5 fruit fly cellular contexts compared by ENCODE assay signal in genomic region chr3L:11242410-11243291, dm6.
TF ChIP-seq lines count a peak whose summit lies in the region.

No protein-coding gene starts in this region.

- TF ChIP-seq CTCF in whole organism, embryonic (GFP tag; optimal IDR thresholded peaks at IDR 0.05; lab: Kevin White, UChicago) = no peak

TF ChIP-seq in whole organism, adult, 20 proteins besides CTCF, POLR2A, EP300 and RAD21 (continues in another document):
- TF ChIP-seq CG7101 (tag; optimal IDR thresholded peaks at IDR 0.05; lab: Kevin White, UChicago) (peak; percentile 42), CG5204 (GFP tag; optimal IDR thresholded peaks at IDR 0.05; lab: Kevin White, UChicago) (peak; percentile 4), Hr96 (GFP tag; optimal IDR thresholded peaks at IDR 0.05; lab: Kevin White, UChicago) (peak; percentile 14), CG11617 (GFP tag; optimal IDR thresholded peaks at IDR 0.05; lab: Kevin White, UChicago) (peak; percentile 4), CG7045 (GFP tag; optimal IDR thresholded peaks at IDR 0.05; lab: Kevin White, UChicago) (peak; percentile 55), CG12768 (GFP tag; optimal IDR thresholded peaks at IDR 0.05; lab: Kevin White, UChicago) (peak; percentile 78), Clk (GFP tag; optimal IDR thresholded peaks at IDR 0.05; lab: Kevin White, UChicago) (peak; percentile 39), kay (GFP tag; lab: Kevin White, UChicago; ENCODE audit: borderline replicate concordance) (peak; percentile 89), Crg-1 (GFP tag; optimal IDR thresholded peaks at IDR 0.05; lab: Kevin White, UChicago) (peak; percentile 33), Mnt (GFP tag; optimal IDR thresholded peaks at IDR 0.05; lab: Kevin White, UChicago) (peak; percentile 27), CG14711 (tag; optimal IDR thresholded peaks at IDR 0.05; lab: Kevin White, UChicago) (no peak), cic (GFP tag; optimal IDR thresholded peaks at IDR 0.05; lab: Kevin White, UChicago) (peak; percentile 91), toe (GFP tag; optimal IDR thresholded peaks at IDR 0.05; lab: Kevin White, UChicago) (peak; percentile 60), ovo (GFP tag; optimal IDR thresholded peaks at IDR 0.05; lab: Kevin White, UChicago) (peak; percentile 68), CG33017 (tag; optimal IDR thresholded peaks at IDR 0.05; lab: Kevin White, UChicago) (peak; percentile 55), CG1620 (GFP tag; optimal IDR thresholded peaks at IDR 0.05; lab: Kevin White, UChicago) (peak; percentile 5), bab1 (GFP tag; optimal IDR thresholded peaks at IDR 0.05; lab: Kevin White, UChicago) (no peak), tj (GFP tag; optimal IDR thresholded peaks at IDR 0.05; lab: Kevin White, UChicago) (peak; percentile 11)

TF ChIP-seq in whole organism, embryonic, 481 proteins besides CTCF, POLR2A, EP300 and RAD21 (continues in another document):
- TF ChIP-seq CG16779 (GFP tag; IDR thresholded peaks at IDR 0.05; lab: Robert Waterston, UW) (0 out of 2 replicates have a peak, but pooled peaks have one; percentile 10), fd102C (GFP tag; optimal IDR thresholded peaks at IDR 0.05; lab: Kevin White, UChicago) (peak; percentile 24), mirr (GFP tag; optimal IDR thresholded peaks at IDR 0.05; lab: Kevin White, UChicago) (peak; percentile 85), CG12769 (tag; optimal IDR thresholded peaks at IDR 0.05; lab: Kevin White, UChicago) (peak; percentile 26), Med (GFP tag; lab: Kevin White, UChicago) (peak; percentile 92), seq (GFP tag; IDR thresholded peaks at IDR 0.05; lab: Robert Waterston, UW) (peak; percentile 26; the same call in 1 of the 2 replicates), CG7839 (tag; optimal IDR thresholded peaks at IDR 0.05; lab: Kevin White, UChicago) (no peak), Fer1 (GFP tag; optimal IDR thresholded peaks at IDR 0.05; lab: Kevin White, UChicago) (peak; percentile 18), hkb (optimal IDR thresholded peaks at IDR 0.05; lab: Kevin White, UChicago) (no peak), hkb (GFP tag; IDR thresholded peaks at IDR 0.05; lab: Robert Waterston, UW) (peak; percentile 45; the same call in 1 of the 2 replicates), Sry-β (GFP tag; optimal IDR thresholded peaks at IDR 0.05; lab: Kevin White, UChicago) (no peak), chinmo (GFP tag; IDR thresholded peaks at IDR 0.05; lab: Robert Waterston, UW; ENCODE audit: partially characterized antibody) (0 out of 4 replicates have a peak, but pooled peaks have one; percentile 33), Scr (GFP tag; IDR thresholded peaks at IDR 0.05; lab: Robert Waterston, UW; ENCODE audit: partially characterized antibody) (no peak), CG17359 (tag; optimal IDR thresholded peaks at IDR 0.05; lab: Kevin White, UChicago) (peak; percentile 23), ci (GFP tag; IDR thresholded peaks at IDR 0.05; lab: Robert Waterston, UW) (peak; percentile 55; the same call in 2 of the 3 replicates), grn (GFP tag; optimal IDR thresholded peaks at IDR 0.05; lab: Kevin White, UChicago) (peak; percentile 64), Atf6 (GFP tag; IDR thresholded peaks at IDR 0.05; lab: Robert Waterston, UW) (peak; percentile 45; the same call in 1 of the 2 replicates)

TF ChIP-seq in whole organism, prepupa, 60 proteins besides CTCF, POLR2A, EP300 and RAD21 (continues in another document):
- TF ChIP-seq CG8319 (GFP tag; optimal IDR thresholded peaks at IDR 0.05; lab: Kevin White, UChicago) (no peak), svp (GFP tag; lab: Kevin White, UChicago) (peak; percentile 28), Smox (GFP tag; optimal IDR thresholded peaks at IDR 0.05; lab: Kevin White, UChicago) (no peak), ss (GFP tag; optimal IDR thresholded peaks at IDR 0.05; lab: Kevin White, UChicago) (no peak), CG6276 (GFP tag; optimal IDR thresholded peaks at IDR 0.05; lab: Kevin White, UChicago) (no peak), Sox102F (GFP tag; optimal IDR thresholded peaks at IDR 0.05; lab: Kevin White, UChicago) (no peak), pdm3 (GFP tag; optimal IDR thresholded peaks at IDR 0.05; lab: Kevin White, UChicago) (no peak), acj6 (GFP tag; optimal IDR thresholded peaks at IDR 0.05; lab: Kevin White, UChicago) (peak; percentile 12), Sox15 (GFP tag; optimal IDR thresholded peaks at IDR 0.05; lab: Kevin White, UChicago) (no peak), achi (GFP tag; optimal IDR thresholded peaks at IDR 0.05; lab: Kevin White, UChicago) (peak; percentile 34), fkh (GFP tag; optimal IDR thresholded peaks at IDR 0.05; lab: Kevin White, UChicago) (peak; percentile 83), lz (GFP tag; optimal IDR thresholded peaks at IDR 0.05; lab: Kevin White, UChicago) (no peak), salr (GFP tag; optimal IDR thresholded peaks at IDR 0.05; lab: Kevin White, UChicago) (no peak), fd85E (GFP tag; optimal IDR thresholded peaks at IDR 0.05; lab: Kevin White, UChicago) (no peak), Gug (GFP tag; IDR thresholded peaks at IDR 0.05; lab: Robert Waterston, UW) (no peak), CG10631 (GFP tag; optimal IDR thresholded peaks at IDR 0.05; lab: Kevin White, UChicago) (peak; percentile 45), Hr4 (GFP tag; optimal IDR thresholded peaks at IDR 0.05; lab: Kevin White, UChicago) (peak; percentile 33), Ets21C (GFP tag; optimal IDR thresholded peaks at IDR 0.05; lab: Kevin White, UChicago) (no peak), Hr38 (GFP tag; optimal IDR thresholded peaks at IDR 0.05; lab: Kevin White, UChicago) (no peak), CG8632 (GFP tag; optimal IDR thresholded peaks at IDR 0.05; lab: Kevin White, UChicago) (peak; percentile 26), CG10669 (GFP tag; optimal IDR thresholded peaks at IDR 0.05; lab: Kevin White, UChicago) (peak; percentile 30)

TF ChIP-seq in whole organism, pupa, 21 proteins besides CTCF, POLR2A, EP300 and RAD21:
- TF ChIP-seq fd96Ca (GFP tag; IDR thresholded peaks at IDR 0.05; lab: Robert Waterston, UW) (peak; percentile 48; the same call in 2 of the 3 replicates), CG32121 (GFP tag; IDR thresholded peaks at IDR 0.05; lab: Robert Waterston, UW) (peak; percentile 51), CG17806 (tag; optimal IDR thresholded peaks at IDR 0.05; lab: Kevin White, UChicago) (no peak), CG34367 (tag; optimal IDR thresholded peaks at IDR 0.05; lab: Kevin White, UChicago) (no peak), CG8159 (tag; optimal IDR thresholded peaks at IDR 0.05; lab: Kevin White, UChicago) (peak; percentile 42), CG14655 (GFP tag; optimal IDR thresholded peaks at IDR 0.05; lab: Kevin White, UChicago) (peak; percentile 50), Pif1A (GFP tag; optimal IDR thresholded peaks at IDR 0.05; lab: Kevin White, UChicago) (no peak), Ets98B (GFP tag; IDR thresholded peaks at IDR 0.05; lab: Robert Waterston, UW) (peak; percentile 59), CG4496 (GFP tag; IDR thresholded peaks at IDR 0.05; lab: Robert Waterston, UW) (peak; percentile 12; the same call in 1 of the 3 replicates), gl (tag; optimal IDR thresholded peaks at IDR 0.05; lab: Kevin White, UChicago) (no peak), EcR (GFP tag; optimal IDR thresholded peaks at IDR 0.05; lab: Kevin White, UChicago) (no peak), CG10348 (GFP tag; IDR thresholded peaks at IDR 0.05; lab: Robert Waterston, UW) (no peak)

TF ChIP-seq in whole organism, wandering third instar larva, 38 proteins besides CTCF, POLR2A, EP300 and RAD21:
- TF ChIP-seq GATAd (GFP tag; optimal IDR thresholded peaks at IDR 0.05; lab: Kevin White, UChicago) (no peak), tai (GFP tag; optimal IDR thresholded peaks at IDR 0.05; lab: Kevin White, UChicago) (peak; percentile 44), Vsx2 (GFP tag; optimal IDR thresholded peaks at IDR 0.05; lab: Kevin White, UChicago; ENCODE audit: partially characterized antibody) (peak; percentile 20), Dif (GFP tag; optimal IDR thresholded peaks at IDR 0.05; lab: Kevin White, UChicago; ENCODE audit: partially characterized antibody) (peak; percentile 33), CG9705 (GFP tag; optimal IDR thresholded peaks at IDR 0.05; lab: Kevin White, UChicago) (no peak), psq (GFP tag; optimal IDR thresholded peaks at IDR 0.05; lab: Kevin White, UChicago) (no peak), br (GFP tag; optimal IDR thresholded peaks at IDR 0.05; lab: Kevin White, UChicago) (peak; percentile 39), foxo (GFP tag; optimal IDR thresholded peaks at IDR 0.05; lab: Kevin White, UChicago) (peak in 1 of 2 experiments; percentile 10), dl (GFP tag; optimal IDR thresholded peaks at IDR 0.05; lab: Kevin White, UChicago; ENCODE audit: insufficient read depth in 1 of 2, partially characterized antibody in 2 of 2) (peak in 1 of 2 experiments; percentile 33)
